Fruit fly (Drosophila melanogaster) whole organism, prepupa: Measurements from ENCODE around the gene CG11723.

ENCODE experiments used
- Blimp-1 ChIP-seq: fragments of 200-800 bp; sonication (Bioruptor generic); optimal IDR thresholded peaks from 3 replicates; lab custom pipeline; 2017; ENCODE audit warnings: missing biosample characterization, missing genetic modification characterization, mild to moderate bottlenecking, moderate library complexity, missing genetic modification reagents
- CG10631 ChIP-seq: fragments of 200-800 bp; sonication (Bioruptor generic); optimal IDR thresholded peaks from 2 replicates; lab custom pipeline; 2016; ENCODE audit warnings: missing biosample characterization, missing genetic modification characterization
- CG10669 ChIP-seq: fragments of 200-800 bp; sonication (Bioruptor generic); optimal IDR thresholded peaks from 3 replicates; lab custom pipeline; 2018; ENCODE audit warnings: missing biosample characterization, mild to moderate bottlenecking, missing genetic modification characterization, moderate library complexity
- CG11294 ChIP-seq: fragments of 200-800 bp; sonication (Bioruptor generic); IDR thresholded peaks from 2 replicates; pipeline ENCODE4 v1.3.6; 2022; ENCODE audit warnings: missing biosample characterization, missing genetic modification characterization
- CG15336 ChIP-seq: fragments of 200-800 bp; sonication (Bioruptor generic); IDR thresholded peaks from 2 replicates; pipeline ENCODE4 v1.3.6; 2022; ENCODE audit warnings: missing biosample characterization, missing genetic modification characterization
- CG1621 ChIP-seq: fragments of 200-800 bp; sonication (Bioruptor generic); optimal IDR thresholded peaks from 3 replicates; lab custom pipeline; 2018; ENCODE audit warnings: missing biosample characterization, mild to moderate bottlenecking, missing genetic modification characterization
- CG16779 ChIP-seq: fragments of 200-800 bp; sonication (Bioruptor generic); optimal IDR thresholded peaks from 3 replicates; lab custom pipeline; 2017; ENCODE audit warnings: missing biosample characterization, mild to moderate bottlenecking, missing genetic modification characterization
- CG3032 ChIP-seq: fragments of 200-800 bp; optimal IDR thresholded peaks from 2 replicates; lab custom pipeline; 2019; ENCODE audit warnings: missing biosample characterization, mild to moderate bottlenecking, missing genetic modification characterization, moderate library complexity
- CG31627 ChIP-seq: fragments of 200-800 bp; sonication (Bioruptor generic); optimal IDR thresholded peaks from 3 replicates; lab custom pipeline; 2016; ENCODE audit warnings: missing biosample characterization, missing genetic modification characterization
- CG32006 ChIP-seq: fragments of 200-800 bp; sonication (Bioruptor generic); optimal IDR thresholded peaks from 3 replicates; lab custom pipeline; 2017; ENCODE audit warnings: missing biosample characterization, mild to moderate bottlenecking, missing genetic modification characterization
- CG34406 ChIP-seq: fragments of 200-800 bp; sonication (Bioruptor generic); optimal IDR thresholded peaks from 3 replicates; lab custom pipeline; 2016; ENCODE audit warnings: missing biosample characterization, missing genetic modification characterization
- CG3919 ChIP-seq: fragments of 200-800 bp; sonication (Bioruptor generic); optimal IDR thresholded peaks from 3 replicates; lab custom pipeline; 2016; ENCODE audit warnings: missing biosample characterization, missing genetic modification characterization
- CG4318 ChIP-seq: fragments of 200-800 bp; sonication (Bioruptor generic); optimal IDR thresholded peaks from 3 replicates; lab custom pipeline; 2017; ENCODE audit warnings: missing biosample characterization, mild to moderate bottlenecking, missing genetic modification characterization
- CG6163 ChIP-seq: fragments of 200-800 bp; sonication (Bioruptor generic); IDR thresholded peaks from 3 replicates; pipeline ENCODE4 v1.3.6; 2022; ENCODE audit warnings: missing biosample characterization, missing genetic modification characterization
- CG6276 ChIP-seq: fragments of 200-800 bp; sonication (Bioruptor generic); optimal IDR thresholded peaks from 2 replicates; lab custom pipeline; 2017; ENCODE audit warnings: missing biosample characterization, mild to moderate bottlenecking, missing genetic modification characterization
- CG6792 ChIP-seq: fragments of 200-800 bp; sonication (Bioruptor generic); optimal IDR thresholded peaks from 3 replicates; lab custom pipeline; 2016; ENCODE audit warnings: missing biosample characterization, missing genetic modification characterization
- CG6854 ChIP-seq: fragments of 200-800 bp; sonication (Bioruptor generic); optimal IDR thresholded peaks from 2 replicates; lab custom pipeline; 2017; ENCODE audit warnings: missing biosample characterization, mild to moderate bottlenecking, missing genetic modification characterization
- CG7368 ChIP-seq: fragments of 200-800 bp; sonication (Bioruptor generic); optimal IDR thresholded peaks from 3 replicates; lab custom pipeline; 2016; ENCODE audit warnings: missing biosample characterization, missing genetic modification characterization
- CG8119 ChIP-seq: fragments of 200-800 bp; sonication (Bioruptor generic); IDR thresholded peaks from 3 replicates; pipeline ENCODE4 v1.3.6; 2022; ENCODE audit warnings: missing biosample characterization, missing genetic modification characterization
- CG8319 ChIP-seq: fragments of 200-800 bp; sonication (Bioruptor generic); optimal IDR thresholded peaks from 3 replicates; lab custom pipeline; 2016; ENCODE audit warnings: missing biosample characterization, missing genetic modification characterization
- CG8632 ChIP-seq: fragments of 200-800 bp; sonication (Bioruptor generic); optimal IDR thresholded peaks from 3 replicates; lab custom pipeline; 2016; ENCODE audit warnings: missing biosample characterization, missing genetic modification characterization
- Eip75B ChIP-seq: fragments of 200-800 bp; sonication (Bioruptor generic); optimal IDR thresholded peaks from 3 replicates; lab custom pipeline; 2016; ENCODE audit warnings: missing biosample characterization, missing genetic modification characterization
- Eip78C ChIP-seq: fragments of 200-800 bp; sonication (Bioruptor generic); peaks from one replicate; lab custom pipeline; 2016; ENCODE audit warnings: missing biosample characterization, missing genetic modification characterization
- Eip93F ChIP-seq: fragments of 200-800 bp; sonication (Bioruptor generic); optimal IDR thresholded peaks from 2 replicates; lab custom pipeline; 2016; ENCODE audit warnings: missing biosample characterization, mild to moderate bottlenecking, missing genetic modification characterization
- Ets96B ChIP-seq: fragments of 200-800 bp; optimal IDR thresholded peaks from 2 replicates; lab custom pipeline; 2019; ENCODE audit warnings: missing biosample characterization, mild to moderate bottlenecking, missing genetic modification characterization, moderate library complexity
- Hr39 ChIP-seq: fragments of 200-800 bp; sonication (Bioruptor generic); optimal IDR thresholded peaks from 2 replicates; lab custom pipeline; 2016; ENCODE audit warnings: missing biosample characterization, missing genetic modification characterization
- Hr4 ChIP-seq: fragments of 200-800 bp; sonication (Bioruptor generic); optimal IDR thresholded peaks from 3 replicates; lab custom pipeline; 2016; ENCODE audit warnings: missing biosample characterization, missing genetic modification characterization
- OdsH ChIP-seq: fragments of 200-800 bp; sonication (Bioruptor generic); optimal IDR thresholded peaks from 3 replicates; lab custom pipeline; 2016; ENCODE audit warnings: missing biosample characterization, missing genetic modification characterization
- Sox102F ChIP-seq: fragments of 200-800 bp; sonication (Bioruptor generic); optimal IDR thresholded peaks from 2 replicates; lab custom pipeline; 2016; ENCODE audit warnings: missing biosample characterization, mild to moderate bottlenecking, missing genetic modification characterization
- Sox14 ChIP-seq: fragments of 200-800 bp; sonication (Bioruptor generic); optimal IDR thresholded peaks from 3 replicates; lab custom pipeline; 2016; ENCODE audit warnings: missing biosample characterization, missing genetic modification characterization
- achi ChIP-seq: fragments of 200-800 bp; sonication (Bioruptor generic); optimal IDR thresholded peaks from 3 replicates; lab custom pipeline; 2016; ENCODE audit warnings: missing biosample characterization, missing genetic modification characterization
- acj6 ChIP-seq: fragments of 200-800 bp; sonication (Bioruptor generic); optimal IDR thresholded peaks from 3 replicates; lab custom pipeline; 2016; ENCODE audit warnings: missing biosample characterization, missing genetic modification characterization
- cyc ChIP-seq: fragments of 200-800 bp; sonication (Bioruptor generic); optimal IDR thresholded peaks from 3 replicates; lab custom pipeline; 2016; ENCODE audit warnings: missing biosample characterization, missing genetic modification characterization
- dac ChIP-seq: fragments of 200-800 bp; sonication (Bioruptor generic); optimal IDR thresholded peaks from 2 replicates; lab custom pipeline; 2017; ENCODE audit warnings: missing biosample characterization, mild to moderate bottlenecking, missing genetic modification characterization
- dsx ChIP-seq: fragments of 200-800 bp; optimal IDR thresholded peaks from 3 replicates; lab custom pipeline; 2019; ENCODE audit warnings: missing biosample characterization, mild to moderate bottlenecking, missing genetic modification characterization, moderate library complexity; ENCODE audit not compliant: poor library complexity, severe bottlenecking
- fd85E ChIP-seq: fragments of 200-800 bp; sonication (Bioruptor generic); optimal IDR thresholded peaks from 3 replicates; lab custom pipeline; 2016; ENCODE audit warnings: missing biosample characterization, missing genetic modification characterization
- fkh ChIP-seq: fragments of 200-800 bp; sonication (Bioruptor generic); optimal IDR thresholded peaks from 3 replicates; lab custom pipeline; 2017; ENCODE audit warnings: missing biosample characterization, mild to moderate bottlenecking, missing genetic modification characterization, moderate library complexity
- lz ChIP-seq: fragments of 200-800 bp; sonication (Bioruptor generic); optimal IDR thresholded peaks from 3 replicates; lab custom pipeline; 2016; ENCODE audit warnings: missing biosample characterization, missing genetic modification characterization
- pdm3 ChIP-seq: fragments of 200-800 bp; sonication (Bioruptor generic); optimal IDR thresholded peaks from 3 replicates; lab custom pipeline; 2016; ENCODE audit warnings: missing biosample characterization, missing genetic modification characterization
- salr ChIP-seq, 2 experiments: fragments of 200-800 bp; sonication (Bioruptor generic); optimal IDR thresholded peaks; 3 replicates each; lab custom pipeline; 2016 to 2018; ENCODE audit warnings: missing biosample characterization in 2 of 2, missing genetic modification characterization in 2 of 2, mild to moderate bottlenecking in 1 of 2
- spab ChIP-seq: fragments of 200-800 bp; sonication (Bioruptor generic); optimal IDR thresholded peaks from 2 replicates; lab custom pipeline; 2017; ENCODE audit warnings: missing biosample characterization, mild to moderate bottlenecking, missing genetic modification characterization, missing genetic modification reagents
- svp ChIP-seq: fragments of 200-800 bp; sonication (Bioruptor generic); peaks from one replicate; lab custom pipeline; 2016; ENCODE audit warnings: missing biosample characterization, missing genetic modification characterization
- topi ChIP-seq: fragments of 200-800 bp; sonication (Bioruptor generic); optimal IDR thresholded peaks from 3 replicates; lab custom pipeline; 2016; ENCODE audit warnings: missing biosample characterization, missing genetic modification characterization
- vri ChIP-seq: fragments of 200-800 bp; sonication (Bioruptor generic); optimal IDR thresholded peaks from 3 replicates; lab custom pipeline; 2016; ENCODE audit warnings: missing biosample characterization, mild to moderate bottlenecking, missing genetic modification characterization

Gene CG11723

DNA sequence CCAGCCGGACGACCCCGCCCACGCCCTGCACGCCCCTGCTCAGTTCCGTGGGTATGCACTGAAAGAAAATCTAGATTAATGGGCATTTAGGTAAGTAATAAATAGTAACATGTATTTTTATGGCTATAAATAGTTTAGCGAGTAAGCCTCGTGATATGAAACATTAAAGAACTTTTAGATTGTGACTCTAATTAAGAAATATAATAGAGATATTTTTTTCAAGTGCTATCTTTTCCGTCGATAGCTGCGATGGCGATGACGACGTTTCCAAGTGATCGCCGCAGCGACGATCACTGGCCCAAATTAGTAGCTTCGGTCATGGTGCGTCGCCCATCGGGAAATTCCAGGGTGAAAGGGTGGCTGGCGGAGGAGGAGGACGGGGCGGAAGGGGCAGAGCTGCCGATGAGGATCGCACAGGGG lies 33.1 kb upstream of the CG11723 start (continued):
- TF ChIP-seq CG10669 (GFP tag; lab: Kevin White, UChicago) (peak; percentile 83), dsx (peak; percentile 84), lz (peak; percentile 81), Eip93F (no peak), CG3919 (peak; percentile 88), fkh (GFP tag; lab: Kevin White, UChicago) (peak; percentile 16), CG8632 (GFP tag; lab: Kevin White, UChicago) (peak; percentile 84), svp (GFP tag; lab: Kevin White, UChicago) (peak; percentile 94), CG1621 (tag; lab: Kevin White, UChicago) (peak; percentile 84), CG15336 (GFP tag; lab: Robert Waterston, UW) (peak; percentile 92), CG6163 (GFP tag; lab: Robert Waterston, UW) (peak; percentile 94), CG6792 (peak; percentile 86), OdsH (GFP tag; lab: Kevin White, UChicago) (peak; percentile 87), CG7368 (GFP tag; lab: Kevin White, UChicago) (peak; percentile 77), fd85E (GFP tag; lab: Kevin White, UChicago) (peak; percentile 35), vri (GFP tag; lab: Kevin White, UChicago) (peak; percentile 55), spab (GFP tag; lab: Kevin White, UChicago) (peak; percentile 79), dac (GFP tag; lab: Kevin White, UChicago) (peak; percentile 65), Blimp-1 (GFP tag; lab: Kevin White, UChicago) (peak; percentile 12), Sox14 (peak; percentile 82), CG11294 (GFP tag; lab: Robert Waterston, UW) (peak; percentile 76), CG10631 (GFP tag; lab: Kevin White, UChicago) (peak; percentile 83), Sox102F (peak; percentile 80), CG8319 (peak; percentile 72), CG4318 (GFP tag; lab: Kevin White, UChicago) (peak; percentile 78), Hr4 (GFP tag; lab: Kevin White, UChicago) (peak; percentile 82), Eip75B (peak; percentile 87), acj6 (GFP tag; lab: Kevin White, UChicago) (peak; percentile 84), CG16779 (peak; percentile 72), topi (peak; percentile 85), CG34406 (GFP tag; lab: Kevin White, UChicago) (peak; percentile 87), CG3032 (tag; lab: Kevin White, UChicago) (peak; percentile 86), CG6854 (GFP tag; lab: Kevin White, UChicago) (peak; percentile 68)

DNA sequence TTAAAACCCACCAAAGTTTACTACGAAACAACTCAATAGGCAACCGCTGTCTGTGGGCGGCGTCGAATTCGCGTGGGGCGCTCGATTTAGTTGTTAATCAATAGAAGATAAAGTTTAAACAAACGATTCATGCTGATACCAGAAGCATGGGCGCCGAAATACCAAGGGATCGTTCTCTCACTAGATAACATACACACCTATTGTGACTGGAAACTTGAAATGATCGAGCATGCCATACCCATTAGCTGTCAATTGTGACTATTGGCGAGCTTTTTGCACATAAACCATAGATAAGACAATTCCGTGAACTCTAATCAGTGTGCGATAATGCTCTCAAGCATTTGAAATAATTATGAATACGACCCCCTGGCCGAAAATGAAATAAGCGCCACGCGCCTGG lies 32.3 kb upstream of the CG11723 start:
- peak; percentile 34 for TF ChIP-seq fkh (GFP tag; lab: Kevin White, UChicago)
- no peak for TF ChIP-seq CG32006
- peak; percentile 19 for TF ChIP-seq vri (GFP tag; lab: Kevin White, UChicago)

DNA sequence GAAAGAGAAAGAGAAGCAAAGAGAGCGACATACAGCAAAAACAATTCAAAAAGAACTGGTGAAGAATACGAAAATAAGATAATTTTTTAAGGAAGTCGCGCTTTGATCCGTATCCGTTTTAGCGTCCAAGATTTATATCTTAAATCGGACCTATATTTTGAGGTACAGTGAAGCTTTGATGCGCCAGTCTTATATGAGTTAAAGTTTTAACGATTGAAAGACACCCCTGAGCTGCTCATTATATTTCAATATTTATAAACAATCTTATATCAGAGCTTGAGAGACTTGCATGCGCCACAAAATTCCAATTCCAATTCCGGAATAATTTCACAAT lies 31.7 kb upstream of the CG11723 start:
- TF ChIP-seq CG3919 (no peak), Hr4 (GFP tag; lab: Kevin White, UChicago) (peak; percentile 69), salr (GFP tag; optimal IDR thresholded peaks at IDR 0.05; lab: Kevin White, UChicago) (no peak), CG10631 (GFP tag; lab: Kevin White, UChicago) (peak; percentile 24), CG1621 (tag; lab: Kevin White, UChicago) (no peak), Eip78C (peak; percentile 62), svp (GFP tag; lab: Kevin White, UChicago) (peak; percentile 67), OdsH (GFP tag; lab: Kevin White, UChicago) (peak; percentile 56), CG32006 (peak; percentile 14), acj6 (GFP tag; lab: Kevin White, UChicago) (peak; percentile 40), achi (GFP tag; lab: Kevin White, UChicago) (peak; percentile 35), CG6276 (GFP tag; lab: Kevin White, UChicago) (no peak), CG15336 (GFP tag; lab: Robert Waterston, UW) (no peak; the same call in 1 of the 2 replicates), CG8119 (GFP tag; lab: Robert Waterston, UW) (peak; percentile 50), pdm3 (GFP tag; lab: Kevin White, UChicago) (peak; percentile 11), Hr39 (peak; percentile 27), cyc (no peak), Sox14 (peak; percentile 3), Ets96B (tag; lab: Kevin White, UChicago) (no peak), CG31627 (no peak)
